Worm (Caenorhabditis elegans) whole organism, L1 larva: ENCODE data around the gene K09C8.2.

Source experiments
- dpl-1 ChIP-seq, 3 experiments: fragments of 150-350 bp in 2 of 3; sonication (generic microtip) in 1 of 3; optimal IDR thresholded peaks; 2 replicates each; lab custom pipeline; 2014 to 2017; ENCODE audit warnings: missing biosample characterization in 3 of 3, missing genetic modification characterization in 3 of 3, missing genetic modification reagents in 3 of 3
- fkh-10 ChIP-seq: sonication (generic microtip); optimal IDR thresholded peaks from 2 replicates; lab custom pipeline; 2017; ENCODE audit warnings: missing biosample characterization, missing genetic modification reagents, missing genetic modification characterization
- fos-1 ChIP-seq: fragments of 150-350 bp; optimal IDR thresholded peaks from 2 replicates; lab custom pipeline; 2014; ENCODE audit warnings: missing biosample characterization, missing genetic modification characterization
- pqm-1 ChIP-seq: sonication (generic microtip); optimal IDR thresholded peaks from 3 replicates; lab custom pipeline; 2017; ENCODE audit warnings: missing biosample characterization, missing genetic modification characterization
- unc-62 ChIP-seq: fragments of 150-350 bp; optimal IDR thresholded peaks from 2 replicates; lab custom pipeline; 2014; ENCODE audit warnings: missing biosample characterization, missing genetic modification reagents, missing genetic modification characterization

- TF ChIP-seq fos-1 (tag; lab: Kevin White, UChicago): no peak
- TF ChIP-seq dpl-1 (GFP tag; optimal IDR thresholded peaks at IDR 0.05; lab: Kevin White, UChicago): no peak
- TF ChIP-seq fkh-10 (GFP tag; lab: Kevin White, UChicago): no peak
- TF ChIP-seq unc-62 (GFP tag; lab: Kevin White, UChicago): no peak
- TF ChIP-seq pqm-1 (tag; lab: Kevin White, UChicago): no peak
Measured at ce11 chrX:10967698-10968097, 8.5 kb downstream of the K09C8.2 start, which contains the start of gene K09C8.9.
